Worm (Caenorhabditis elegans) whole organism, late embryonic: ENCODE measurements around the gene F17C8.6.

Experiments
- ceh-19 ChIP-seq: fragments of 200-800 bp; sonication (Bioruptor generic); optimal IDR thresholded peaks from 2 replicates; lab custom pipeline; 2018; ENCODE audit warnings: mild to moderate bottlenecking, missing genetic modification characterization, missing compliant biosample characterization
- nhr-11 ChIP-seq: fragments of 150-350 bp; optimal IDR thresholded peaks from 2 replicates; lab custom pipeline; 2014; ENCODE audit warnings: missing biosample characterization, missing genetic modification characterization
- odd-2 ChIP-seq: sonication (generic microtip); optimal IDR thresholded peaks from 2 replicates; lab custom pipeline; 2017; ENCODE audit warnings: antibody characterized with exemption, mild to moderate bottlenecking, missing genetic modification characterization, missing compliant biosample characterization
- pat-9 ChIP-seq: fragments of 200-800 bp; sonication (Bioruptor generic); optimal IDR thresholded peaks from 2 replicates; lab custom pipeline; 2018; ENCODE audit warnings: mild to moderate bottlenecking, missing genetic modification characterization, moderate library complexity, missing compliant biosample characterization
- tbx-2 ChIP-seq: sonication (generic microtip); optimal IDR thresholded peaks from 2 replicates; lab custom pipeline; 2016; ENCODE audit warnings: missing genetic modification characterization, missing compliant biosample characterization
- unc-86 ChIP-seq: sonication (generic microtip); optimal IDR thresholded peaks from 2 replicates; lab custom pipeline; 2016; ENCODE audit warnings: missing genetic modification characterization, missing compliant biosample characterization

- TF ChIP-seq odd-2 (no peak), pat-9 (tag; lab: Kevin White, UChicago) (no peak), unc-86 (tag; lab: Kevin White, UChicago) (no peak), nhr-11 (tag; lab: Kevin White, UChicago) (no peak), ceh-19 (no peak), tbx-2 (tag; lab: Kevin White, UChicago) (no peak)
Observed at ce11 chrIII:4708909-4709308, 36.9 kb downstream of the F17C8.6 start, which contains the start of gene T04A8.18.
